Fruit fly (Drosophila melanogaster) whole organism, embryonic: ENCODE data around the gene Ankrd49.

Experiments used
- ATbp ChIP-seq: fragments of 200-800 bp; sonication (Bioruptor generic); optimal IDR thresholded peaks from 2 replicates; lab custom pipeline; 2017; ENCODE audit warnings: missing biosample characterization, mild to moderate bottlenecking, missing genetic modification characterization, missing genetic modification reagents
- Ada2b ChIP-seq: fragments of 200-800 bp; sonication (Bioruptor generic); IDR thresholded peaks from 2 replicates; pipeline ENCODE4 v1.3.6; 2022; ENCODE audit warnings: missing biosample characterization, missing genetic modification characterization
- Atf3 ChIP-seq: fragments of 200-800 bp; sonication (Bioruptor generic); optimal IDR thresholded peaks from 3 replicates; lab custom pipeline; 2016; ENCODE audit warnings: missing biosample characterization, missing genetic modification characterization
- CG10565 ChIP-seq: fragments of 200-800 bp; sonication (Bioruptor generic); optimal IDR thresholded peaks from 3 replicates; lab custom pipeline; 2016; ENCODE audit warnings: missing biosample characterization, mild to moderate bottlenecking, missing genetic modification characterization
- CG12744 ChIP-seq: fragments of 200-800 bp; sonication (Bioruptor generic); optimal IDR thresholded peaks from 2 replicates; lab custom pipeline; 2016; ENCODE audit warnings: missing biosample characterization, missing genetic modification characterization
- CG14441 ChIP-seq: fragments of 200-800 bp; sonication (Bioruptor generic); IDR thresholded peaks from 2 replicates; pipeline ENCODE4 v1.3.6; 2022; ENCODE audit warnings: missing biosample characterization, missing genetic modification characterization
- CG1602 ChIP-seq: fragments of 200-800 bp; sonication (Bioruptor generic); optimal IDR thresholded peaks from 3 replicates; lab custom pipeline; 2016; ENCODE audit warnings: missing biosample characterization, missing genetic modification characterization
- CG16813 ChIP-seq: fragments of 200-800 bp; sonication (Bioruptor generic); IDR thresholded peaks from 3 replicates; pipeline ENCODE4 v1.3.6; 2022; ENCODE audit warnings: missing biosample characterization, missing genetic modification characterization; ENCODE audit not compliant: partially characterized antibody
- CG17568 ChIP-seq: fragments of 200-800 bp; sonication (Bioruptor generic); optimal IDR thresholded peaks from 2 replicates; lab custom pipeline; 2018; ENCODE audit warnings: missing biosample characterization, mild to moderate bottlenecking, missing genetic modification characterization, moderate library complexity
- CG17829 ChIP-seq: fragments of 200-800 bp; optimal IDR thresholded peaks from 2 replicates; lab custom pipeline; 2019; ENCODE audit warnings: missing biosample characterization, mild to moderate bottlenecking, missing genetic modification characterization, moderate library complexity
- CG18476 ChIP-seq: fragments of 200-800 bp; sonication (Bioruptor generic); optimal IDR thresholded peaks from 2 replicates; lab custom pipeline; 2016; ENCODE audit warnings: missing biosample characterization, mild to moderate bottlenecking, missing genetic modification characterization
- CG2199 ChIP-seq: fragments of 200-800 bp; sonication (Bioruptor generic); IDR thresholded peaks from 3 replicates; pipeline ENCODE4 v1.3.6; 2022; ENCODE audit warnings: missing biosample characterization, missing genetic modification characterization
- CG43689 ChIP-seq: fragments of 200-800 bp; sonication (Bioruptor generic); IDR thresholded peaks from 2 replicates; pipeline ENCODE4 v1.3.6; 2022; ENCODE audit warnings: missing biosample characterization, missing genetic modification characterization
- CG7963 ChIP-seq: fragments of 200-800 bp; sonication (Bioruptor generic); IDR thresholded peaks from 3 replicates; pipeline ENCODE4 v1.3.6; 2022; ENCODE audit warnings: missing biosample characterization, missing genetic modification characterization; ENCODE audit not compliant: partially characterized antibody
- CHES-1-like ChIP-seq: fragments of 200-800 bp; sonication (Bioruptor generic); optimal IDR thresholded peaks from 2 replicates; lab custom pipeline; 2016; ENCODE audit warnings: missing biosample characterization, missing genetic modification characterization
- Dip2 ChIP-seq: fragments of 200-800 bp; sonication (Bioruptor generic); IDR thresholded peaks from 2 replicates; pipeline ENCODE4 v1.3.6; 2022; ENCODE audit warnings: missing biosample characterization, missing genetic modification characterization
- Dip3 ChIP-seq: fragments of 200-800 bp; sonication (Bioruptor generic); optimal IDR thresholded peaks from 3 replicates; lab custom pipeline; 2016; ENCODE audit warnings: missing biosample characterization, missing genetic modification characterization
- E2f2 ChIP-seq: fragments of 200-800 bp; sonication (Bioruptor generic); IDR thresholded peaks from 2 replicates; pipeline ENCODE4 v1.3.6; 2022; ENCODE audit warnings: missing biosample characterization, missing genetic modification characterization
- ERR ChIP-seq: fragments of 200-800 bp; sonication (Bioruptor generic); optimal IDR thresholded peaks from 2 replicates; lab custom pipeline; 2016; ENCODE audit warnings: missing biosample characterization, missing genetic modification characterization
- Elba2 ChIP-seq: fragments of 200-800 bp; sonication (Bioruptor generic); optimal IDR thresholded peaks from 3 replicates; lab custom pipeline; 2016; ENCODE audit warnings: missing biosample characterization, missing genetic modification characterization
- GATAe ChIP-seq: fragments of 200-800 bp; sonication (Bioruptor generic); conservative IDR thresholded peaks from 2 replicates; pipeline ENCODE4 v1.3.6; 2022; ENCODE audit warnings: missing biosample characterization, missing genetic modification characterization
- Hand ChIP-seq: fragments of 200-800 bp; sonication (Bioruptor generic); optimal IDR thresholded peaks from 2 replicates; lab custom pipeline; 2017; ENCODE audit warnings: mild to moderate bottlenecking, missing biosample characterization, missing genetic modification reagents, missing genetic modification characterization
- Hr39 ChIP-seq: fragments of >200 bp; optimal IDR thresholded peaks from 2 replicates; lab custom pipeline; 2017
- NFAT ChIP-seq: fragments of 200-800 bp; sonication (Bioruptor generic); IDR thresholded peaks from 2 replicates; pipeline ENCODE4 v1.3.6; 2022; ENCODE audit warnings: missing biosample characterization, missing genetic modification characterization
- NK7.1 ChIP-seq: fragments of 200-800 bp; sonication (Bioruptor generic); optimal IDR thresholded peaks from 3 replicates; lab custom pipeline; 2016; ENCODE audit warnings: missing biosample characterization, missing genetic modification characterization
- aop ChIP-seq: fragments of 200-800 bp; sonication (Bioruptor generic); IDR thresholded peaks from 2 replicates; pipeline ENCODE4 v1.3.6; 2022; ENCODE audit warnings: missing biosample characterization, missing genetic modification characterization
- ara ChIP-seq: fragments of 200-800 bp; sonication (Bioruptor generic); IDR thresholded peaks from 2 replicates; pipeline ENCODE4 v1.3.6; 2022; ENCODE audit warnings: missing biosample characterization, missing genetic modification characterization
- chif ChIP-seq, 2 experiments: fragments of 200-800 bp; sonication (Bioruptor generic); optimal IDR thresholded peaks; 3 replicates each; lab custom pipeline; 2016; ENCODE audit warnings: missing biosample characterization in 2 of 2, missing genetic modification characterization in 2 of 2
- cwo ChIP-seq: fragments of 200-800 bp; sonication (Bioruptor generic); optimal IDR thresholded peaks from 3 replicates; lab custom pipeline; 2017; ENCODE audit warnings: missing biosample characterization, missing genetic modification characterization, mild to moderate bottlenecking, moderate library complexity, missing genetic modification reagents
- danr ChIP-seq: fragments of 200-800 bp; sonication (Bioruptor generic); IDR thresholded peaks from 2 replicates; pipeline ENCODE4 v1.3.6; 2022; ENCODE audit warnings: missing biosample characterization, missing genetic modification characterization
- eyg ChIP-seq: fragments of 200-800 bp; sonication (Bioruptor generic); optimal IDR thresholded peaks from 3 replicates; lab custom pipeline; 2016; ENCODE audit warnings: missing biosample characterization, missing genetic modification characterization
- fd64A ChIP-seq: fragments of 200-800 bp; sonication (Bioruptor generic); optimal IDR thresholded peaks from 3 replicates; lab custom pipeline; 2018; ENCODE audit warnings: missing biosample characterization, mild to moderate bottlenecking, missing genetic modification characterization
- fu2 ChIP-seq: fragments of 200-800 bp; sonication (Bioruptor generic); optimal IDR thresholded peaks from 2 replicates; lab custom pipeline; 2016; ENCODE audit warnings: missing biosample characterization, missing genetic modification characterization
- gfzf ChIP-seq: fragments of 200-800 bp; sonication (Bioruptor generic); optimal IDR thresholded peaks from 2 replicates; lab custom pipeline; 2016; ENCODE audit warnings: missing biosample characterization, mild to moderate bottlenecking, missing genetic modification characterization, moderate library complexity
- grn ChIP-seq: fragments of 200-800 bp; sonication (Bioruptor generic); optimal IDR thresholded peaks from 3 replicates; lab custom pipeline; 2017; ENCODE audit warnings: missing biosample characterization, missing genetic modification characterization
- gro ChIP-seq: fragments of 200-800 bp; sonication (Bioruptor generic); optimal IDR thresholded peaks from 2 replicates; lab custom pipeline; 2016; ENCODE audit warnings: missing biosample characterization, missing genetic modification characterization
- hth ChIP-seq: fragments of >200 bp; optimal IDR thresholded peaks from 2 replicates; lab custom pipeline; 2017; ENCODE audit warnings: inconsistent platforms
- insv ChIP-seq, 2 experiments: fragments of 200-800 bp; sonication (Bioruptor generic); optimal IDR thresholded peaks; 3 replicates each; lab custom pipeline; 2016 to 2018; ENCODE audit warnings: missing biosample characterization in 2 of 2, missing genetic modification characterization in 2 of 2
- lmd ChIP-seq: fragments of 200-800 bp; sonication (Bioruptor generic); IDR thresholded peaks from 2 replicates; pipeline ENCODE4 v1.3.6; 2022; ENCODE audit warnings: missing biosample characterization, missing genetic modification characterization
- mam ChIP-seq: fragments of 200-800 bp; sonication (Bioruptor generic); optimal IDR thresholded peaks from 3 replicates; lab custom pipeline; 2016; ENCODE audit warnings: missing biosample characterization, missing genetic modification characterization
- p53 ChIP-seq: fragments of 200-800 bp; sonication (Bioruptor generic); optimal IDR thresholded peaks from 2 replicates; lab custom pipeline; 2016; ENCODE audit warnings: missing biosample characterization, missing genetic modification characterization
- pan ChIP-seq, 4 experiments: fragments of >200 bp in 3 of 4; fragments of 200-800 bp in 1 of 4; sonication (Bioruptor generic) in 1 of 4; optimal IDR thresholded peaks in 3 of 4; IDR thresholded peaks in 1 of 4; 2 replicates each; pipeline versions ENCODE4 v1.3.6 to Lab custom; 2017 to 2022; ENCODE audit warnings: missing biosample characterization in 2 of 4, missing genetic modification characterization in 2 of 4, mixed read lengths in 1 of 4
- peb ChIP-seq: fragments of 200-800 bp; sonication (Bioruptor generic); IDR thresholded peaks from 2 replicates; pipeline ENCODE4 v1.3.6; 2022; ENCODE audit warnings: missing biosample characterization, missing genetic modification characterization
- pros ChIP-seq: fragments of 200-800 bp; sonication (Bioruptor generic); optimal IDR thresholded peaks from 3 replicates; lab custom pipeline; 2019; ENCODE audit warnings: missing biosample characterization, mild to moderate bottlenecking, missing genetic modification characterization, moderate library complexity
- sd ChIP-seq: fragments of 200-800 bp; sonication (Bioruptor generic); optimal IDR thresholded peaks from 3 replicates; lab custom pipeline; 2018; ENCODE audit warnings: missing biosample characterization, mild to moderate bottlenecking, missing genetic modification characterization, moderate library complexity
- sens ChIP-seq: fragments of 200-800 bp; sonication (Bioruptor generic); peaks from one replicate; lab custom pipeline; 2016; ENCODE audit warnings: missing biosample characterization, missing genetic modification characterization
- sima ChIP-seq: fragments of 200-800 bp; sonication (Bioruptor generic); optimal IDR thresholded peaks from 2 replicates; lab custom pipeline; 2016; ENCODE audit warnings: missing biosample characterization, missing genetic modification characterization
- tll ChIP-seq, 2 experiments: fragments of 200-800 bp in 1 of 2; fragments of >200 bp in 1 of 2; sonication (Bioruptor generic) in 1 of 2; optimal IDR thresholded peaks; 2 replicates each; lab custom pipeline; 2017 to 2019; ENCODE audit warnings: missing biosample characterization in 2 of 2, missing genetic modification characterization in 2 of 2, mild to moderate bottlenecking in 1 of 2, moderate library complexity in 1 of 2

The Ankrd49 gene

DNA sequence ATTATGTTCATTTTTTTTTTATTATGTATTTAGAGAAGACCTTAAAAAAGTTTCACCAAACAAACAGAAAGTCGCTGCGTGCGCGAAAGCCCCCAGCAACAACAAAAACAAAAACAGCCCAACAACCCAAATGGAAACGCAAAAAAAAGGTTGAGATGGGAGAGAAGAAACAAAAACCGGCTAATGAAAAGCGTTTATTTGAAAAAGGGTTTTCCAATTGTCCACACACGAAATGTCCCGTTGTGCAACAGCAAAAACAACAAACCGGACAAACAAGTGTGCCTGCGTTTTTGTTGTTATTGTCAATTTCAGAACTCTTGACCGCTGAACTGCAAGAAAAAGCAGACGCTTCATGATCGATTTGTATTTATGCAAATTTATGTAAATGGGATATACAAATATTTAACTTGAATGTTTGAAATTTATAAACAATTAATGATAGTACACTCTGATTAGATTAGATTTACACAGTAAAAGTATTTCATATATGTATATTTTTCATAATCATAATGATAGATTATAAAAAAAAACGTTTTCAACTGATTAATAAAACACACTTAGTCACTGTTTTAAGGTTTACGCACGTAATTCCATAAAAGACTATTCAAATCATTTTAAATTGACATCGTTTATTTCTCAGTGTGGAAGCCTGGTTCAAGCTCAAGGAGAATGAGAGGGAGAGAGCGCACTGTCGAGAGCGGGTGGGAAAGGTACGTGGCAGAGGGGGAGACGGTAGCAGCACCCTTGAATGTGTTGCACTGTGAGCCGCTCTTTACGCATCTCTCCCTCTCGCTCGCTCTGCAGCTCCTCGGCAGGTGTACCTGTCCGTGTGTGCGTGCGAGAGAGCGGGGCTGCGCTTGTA lies 49.4 kb upstream of the Ankrd49 start (continued):
- TF ChIP-seq gro (GFP tag; lab: Kevin White, UChicago) (no peak), insv (GFP tag; optimal IDR thresholded peaks at IDR 0.05; lab: Kevin White, UChicago) (no peak), mam (peak; percentile 8), eyg (GFP tag; lab: Kevin White, UChicago) (no peak), tll (GFP tag; optimal IDR thresholded peaks at IDR 0.05; lab: Kevin White, UChicago) (peak in 1 of 2 experiments; percentile 18), CG12744 (GFP tag; lab: Kevin White, UChicago) (no peak), CG10565 (GFP tag; lab: Kevin White, UChicago) (no peak), CG1602 (peak; percentile 69), CG18476 (GFP tag; lab: Kevin White, UChicago) (peak; percentile 54), p53 (GFP tag; lab: Kevin White, UChicago) (no peak), danr (GFP tag; lab: Robert Waterston, UW) (peak; percentile 50; the same call in 1 of the 2 replicates), hth (lab: Kevin White, UChicago) (no peak), aop (0 out of 2 replicates have a peak, but pooled peaks have one; percentile 39), CHES-1-like (GFP tag; lab: Kevin White, UChicago) (no peak), Hand (GFP tag; lab: Kevin White, UChicago) (peak; percentile 7), CG16813 (no peak), sima (no peak)

DNA sequence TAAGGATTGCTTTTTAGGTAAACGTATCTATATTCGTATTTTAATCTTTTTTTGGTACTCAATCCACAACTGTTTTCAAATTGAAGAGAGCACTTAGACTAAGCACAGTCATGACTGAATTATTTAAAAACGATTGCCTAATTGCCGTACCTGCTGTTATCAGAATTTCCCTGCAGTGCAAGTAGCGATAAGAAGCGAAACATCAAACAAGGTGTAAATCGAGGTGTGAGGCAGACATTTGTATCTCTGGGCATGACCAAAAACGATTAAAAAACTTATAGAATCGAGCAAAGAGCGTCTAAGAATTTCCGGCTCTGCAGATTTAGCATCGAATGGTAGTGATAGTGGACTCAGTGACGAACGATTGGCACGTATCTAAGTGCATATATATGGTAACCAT lies 47.9 kb upstream of the Ankrd49 start:
- TF ChIP-seq CG2199 (GFP tag; lab: Robert Waterston, UW) (peak; percentile 55; the same call in 1 of the 3 replicates), sens (peak; percentile 55), Dip2 (no peak), ERR (GFP tag; lab: Kevin White, UChicago) (no peak), CG17568 (GFP tag; lab: Kevin White, UChicago) (no peak), sd (tag; lab: Kevin White, UChicago) (peak; percentile 28)

DNA sequence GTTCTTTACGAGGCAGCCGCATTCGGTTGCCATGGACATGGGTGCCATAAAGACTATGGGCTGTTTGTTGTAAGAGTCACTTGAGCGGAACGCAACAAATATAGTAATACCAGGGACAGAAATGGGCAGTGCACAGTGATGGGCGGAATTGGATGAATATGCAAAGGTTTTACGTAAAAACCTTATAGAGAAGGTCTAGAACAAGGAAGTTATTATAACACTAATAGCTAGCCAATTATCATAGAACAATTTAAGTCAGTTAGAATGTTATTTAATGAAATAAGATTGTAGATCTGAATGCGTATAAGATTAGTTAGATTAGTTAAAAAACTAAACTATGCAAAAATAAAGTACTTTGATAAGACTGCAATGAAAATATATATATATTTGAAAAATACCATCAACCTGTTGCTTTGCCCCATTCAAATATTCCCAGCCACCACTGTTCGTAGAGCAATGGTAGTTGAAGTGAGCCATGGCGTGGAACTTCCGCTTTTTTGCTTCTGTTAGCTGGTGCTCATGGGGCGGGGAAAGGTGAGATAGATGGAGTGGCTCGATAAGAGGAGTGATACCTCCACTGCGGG lies 45.7 kb upstream of the Ankrd49 start:
- TF ChIP-seq chif (GFP tag; optimal IDR thresholded peaks at IDR 0.05; lab: Kevin White, UChicago) (peak in 1 of 2 experiments; percentile 27), GATAe (no peak), cwo (GFP tag; lab: Kevin White, UChicago) (no peak), CG7963 (GFP tag; lab: Robert Waterston, UW) (no peak), ATbp (GFP tag; lab: Kevin White, UChicago) (no peak), NFAT (GFP tag; lab: Robert Waterston, UW) (no peak), grn (GFP tag; lab: Kevin White, UChicago) (peak; percentile 24), Hr39 (no peak), CG43689 (GFP tag; lab: Robert Waterston, UW) (no peak), gfzf (GFP tag; lab: Kevin White, UChicago) (no peak), NK7.1 (no peak), fu2 (GFP tag; lab: Kevin White, UChicago) (no peak), CG14441 (no peak), Elba2 (GFP tag; lab: Kevin White, UChicago) (no peak), CG17829 (no peak), lmd (GFP tag; lab: Robert Waterston, UW) (no peak), Dip3 (no peak), pros (no peak), peb (GFP tag; lab: Robert Waterston, UW) (no peak), ara (GFP tag; lab: Robert Waterston, UW) (no peak), fd64A (GFP tag; lab: Kevin White, UChicago) (no peak), E2f2 (GFP tag; lab: Robert Waterston, UW) (no peak), Atf3 (GFP tag; lab: Kevin White, UChicago) (no peak), Ada2b (GFP tag; lab: Robert Waterston, UW) (0 out of 2 replicates have a peak, but pooled peaks have one; percentile 13), pan (optimal IDR thresholded peaks at IDR 0.05; lab: Kevin White, UChicago) (no peak), pan (GFP tag; optimal IDR thresholded peaks at IDR 0.05 in 1 of 2, IDR thresholded peaks at IDR 0.05 in 1 of 2) (no peak)
